Fruit fly (Drosophila melanogaster) whole organism, embryonic: Measurements from ENCODE around the gene CG32137.

Source experiments
- CG11504 ChIP-seq: fragments of 200-800 bp; sonication (Bioruptor generic); optimal IDR thresholded peaks from 3 replicates; lab custom pipeline; 2019; ENCODE audit warnings: missing biosample characterization, mild to moderate bottlenecking, missing genetic modification characterization, moderate library complexity
- CG12219 ChIP-seq: fragments of 200-800 bp; sonication (Bioruptor generic); optimal IDR thresholded peaks from 3 replicates; lab custom pipeline; 2018; ENCODE audit warnings: missing biosample characterization, mild to moderate bottlenecking, missing genetic modification characterization
- CG12299 ChIP-seq: fragments of 200-800 bp; sonication (Bioruptor generic); optimal IDR thresholded peaks from 2 replicates; lab custom pipeline; 2018; ENCODE audit warnings: missing biosample characterization, mild to moderate bottlenecking, missing genetic modification characterization
- CG13296 ChIP-seq: fragments of 200-800 bp; sonication (Bioruptor generic); optimal IDR thresholded peaks from 3 replicates; lab custom pipeline; 2018; ENCODE audit warnings: missing biosample characterization, mild to moderate bottlenecking, missing genetic modification characterization
- CG14667 ChIP-seq: fragments of 200-800 bp; sonication (Bioruptor generic); IDR thresholded peaks from 2 replicates; pipeline ENCODE4 v1.3.6; 2022; ENCODE audit warnings: missing biosample characterization, missing genetic modification characterization
- CG15269 ChIP-seq: fragments of 200-800 bp; sonication (Bioruptor generic); optimal IDR thresholded peaks from 2 replicates; lab custom pipeline; 2018; ENCODE audit warnings: missing biosample characterization, mild to moderate bottlenecking, missing genetic modification characterization, moderate library complexity
- CG15479 ChIP-seq: fragments of 200-800 bp; sonication (Bioruptor generic); optimal IDR thresholded peaks from 3 replicates; lab custom pipeline; 2019; ENCODE audit warnings: missing biosample characterization, mild to moderate bottlenecking, missing genetic modification characterization, moderate library complexity
- CG1602 ChIP-seq: fragments of 200-800 bp; sonication (Bioruptor generic); optimal IDR thresholded peaks from 3 replicates; lab custom pipeline; 2016; ENCODE audit warnings: missing biosample characterization, missing genetic modification characterization
- CG16813 ChIP-seq: fragments of 200-800 bp; sonication (Bioruptor generic); IDR thresholded peaks from 3 replicates; pipeline ENCODE4 v1.3.6; 2022; ENCODE audit warnings: missing biosample characterization, missing genetic modification characterization; ENCODE audit not compliant: partially characterized antibody
- CG18619 ChIP-seq: fragments of 200-800 bp; sonication (Bioruptor generic); optimal IDR thresholded peaks from 3 replicates; lab custom pipeline; 2017; ENCODE audit warnings: missing biosample characterization, mild to moderate bottlenecking, missing genetic modification characterization
- CG3065 ChIP-seq: fragments of 200-800 bp; sonication (Bioruptor generic); optimal IDR thresholded peaks from 2 replicates; lab custom pipeline; 2016; ENCODE audit warnings: missing biosample characterization, missing genetic modification characterization
- CG3281 ChIP-seq: fragments of 200-800 bp; sonication (Bioruptor generic); optimal IDR thresholded peaks from 3 replicates; lab custom pipeline; 2017; ENCODE audit warnings: missing biosample characterization, mild to moderate bottlenecking, missing genetic modification characterization
- CG3847 ChIP-seq: fragments of 200-800 bp; sonication (Bioruptor generic); IDR thresholded peaks from 2 replicates; pipeline ENCODE4 v1.3.6; 2022; ENCODE audit warnings: missing biosample characterization, missing genetic modification characterization
- CG4282 ChIP-seq: fragments of 200-800 bp; sonication (Bioruptor generic); optimal IDR thresholded peaks from 2 replicates; lab custom pipeline; 2016; ENCODE audit warnings: missing biosample characterization, missing genetic modification characterization
- CG4328 ChIP-seq: fragments of 200-800 bp; sonication (Bioruptor generic); optimal IDR thresholded peaks from 3 replicates; lab custom pipeline; 2017; ENCODE audit warnings: missing biosample characterization, missing genetic modification reagents, missing genetic modification characterization
- CG5180 ChIP-seq: fragments of 200-800 bp; sonication (Bioruptor generic); optimal IDR thresholded peaks from 3 replicates; lab custom pipeline; 2017; ENCODE audit warnings: missing biosample characterization, missing genetic modification characterization, mild to moderate bottlenecking, moderate library complexity, missing genetic modification reagents
- CG6272 ChIP-seq: fragments of 200-800 bp; sonication (Bioruptor generic); IDR thresholded peaks from 2 replicates; pipeline ENCODE4 v1.3.6; 2022; ENCODE audit warnings: missing biosample characterization, missing genetic modification characterization
- CG6689 ChIP-seq: fragments of 200-800 bp; sonication (Bioruptor generic); IDR thresholded peaks from 2 replicates; pipeline ENCODE4 v1.3.6; 2022; ENCODE audit warnings: missing biosample characterization, missing genetic modification characterization
- CG6791 ChIP-seq: fragments of 200-800 bp; sonication (Bioruptor generic); IDR thresholded peaks from 3 replicates; pipeline ENCODE4 v1.3.6; 2022; ENCODE audit warnings: missing biosample characterization, missing genetic modification characterization; ENCODE audit not compliant: partially characterized antibody
- CG6813 ChIP-seq: fragments of 200-800 bp; sonication (Bioruptor generic); optimal IDR thresholded peaks from 2 replicates; lab custom pipeline; 2017; ENCODE audit warnings: missing biosample characterization, missing genetic modification characterization, mild to moderate bottlenecking, moderate library complexity, missing genetic modification reagents
- CG7928 ChIP-seq: fragments of 200-800 bp; sonication (Bioruptor generic); optimal IDR thresholded peaks from 2 replicates; lab custom pipeline; 2017; ENCODE audit warnings: missing biosample characterization, mild to moderate bottlenecking, missing genetic modification characterization
- CG7987 ChIP-seq: fragments of 200-800 bp; sonication (Bioruptor generic); optimal IDR thresholded peaks from 2 replicates; lab custom pipeline; 2018; ENCODE audit warnings: missing biosample characterization, mild to moderate bottlenecking, missing genetic modification characterization, moderate library complexity
- CG9876 ChIP-seq: fragments of 200-800 bp; sonication (Bioruptor generic); optimal IDR thresholded peaks from 2 replicates; lab custom pipeline; 2016; ENCODE audit warnings: missing biosample characterization, missing genetic modification characterization
- D19A ChIP-seq: fragments of 200-800 bp; optimal IDR thresholded peaks from 3 replicates; lab custom pipeline; 2019; ENCODE audit warnings: missing biosample characterization, mild to moderate bottlenecking, missing genetic modification characterization, moderate library complexity
- Dbx ChIP-seq: fragments of 200-800 bp; sonication (Bioruptor generic); IDR thresholded peaks from 3 replicates; pipeline ENCODE4 v1.3.6; 2022; ENCODE audit warnings: missing biosample characterization, missing genetic modification characterization
- Hand ChIP-seq: fragments of 200-800 bp; sonication (Bioruptor generic); optimal IDR thresholded peaks from 2 replicates; lab custom pipeline; 2017; ENCODE audit warnings: mild to moderate bottlenecking, missing biosample characterization, missing genetic modification reagents, missing genetic modification characterization
- Hr39 ChIP-seq: fragments of >200 bp; optimal IDR thresholded peaks from 2 replicates; lab custom pipeline; 2017
- Hr51 ChIP-seq, 2 experiments: fragments of 200-800 bp; sonication (Bioruptor generic); optimal IDR thresholded peaks; 2 replicates in 1 of 2; 3 replicates in 1 of 2; lab custom pipeline; 2016 to 2018; ENCODE audit warnings: missing biosample characterization in 2 of 2, missing genetic modification characterization in 2 of 2, mild to moderate bottlenecking in 1 of 2, moderate library complexity in 1 of 2
- Lpt ChIP-seq: fragments of >200 bp; optimal IDR thresholded peaks from 2 replicates; lab custom pipeline; 2018; ENCODE audit warnings: missing biosample characterization, missing genetic modification characterization
- Med ChIP-seq: fragments of 200-800 bp; sonication (Bioruptor generic); peaks from one replicate; lab custom pipeline; 2016; ENCODE audit warnings: missing biosample characterization, missing genetic modification characterization, mild to moderate bottlenecking, inconsistent platforms, moderate library complexity
- Meics ChIP-seq: fragments of 200-800 bp; sonication (Bioruptor generic); optimal IDR thresholded peaks from 2 replicates; lab custom pipeline; 2017; ENCODE audit warnings: missing biosample characterization, mild to moderate bottlenecking, missing genetic modification characterization
- Nf-YB ChIP-seq: fragments of 200-800 bp; sonication (Bioruptor generic); optimal IDR thresholded peaks from 3 replicates; lab custom pipeline; 2019; ENCODE audit warnings: missing biosample characterization, mild to moderate bottlenecking, missing genetic modification characterization, moderate library complexity
- Optix ChIP-seq: fragments of 200-800 bp; sonication (Bioruptor generic); IDR thresholded peaks from 3 replicates; pipeline ENCODE4 v1.3.6; 2022; ENCODE audit warnings: missing biosample characterization, missing genetic modification characterization
- Poxn ChIP-seq: fragments of 200-800 bp; sonication (Bioruptor generic); IDR thresholded peaks from 2 replicates; pipeline ENCODE4 v1.3.6; 2022; ENCODE audit warnings: missing biosample characterization, missing genetic modification characterization
- ase ChIP-seq: fragments of 200-800 bp; sonication (Bioruptor generic); IDR thresholded peaks from 3 replicates; pipeline ENCODE4 v1.3.6; 2022; ENCODE audit warnings: missing biosample characterization, missing genetic modification characterization
- ci ChIP-seq: fragments of 200-800 bp; sonication (Bioruptor generic); IDR thresholded peaks from 3 replicates; pipeline ENCODE4 v1.3.6; 2022; ENCODE audit warnings: missing biosample characterization, missing genetic modification characterization
- dpn ChIP-seq, 2 experiments: fragments of 200-800 bp; sonication (Bioruptor generic); optimal IDR thresholded peaks; 3 replicates each; lab custom pipeline; 2016; ENCODE audit warnings: missing biosample characterization in 2 of 2, missing genetic modification characterization in 2 of 2
- emc ChIP-seq: fragments of 200-800 bp; sonication (Bioruptor generic); optimal IDR thresholded peaks from 2 replicates; lab custom pipeline; 2016; ENCODE audit warnings: missing biosample characterization, missing genetic modification characterization
- eve ChIP-seq, 2 experiments: fragments of >200 bp; optimal IDR thresholded peaks; 2 replicates each; lab custom pipeline; 2017; ENCODE audit warnings: missing biosample characterization in 2 of 2, missing genetic modification characterization in 2 of 2
- gcm ChIP-seq: fragments of 200-800 bp; sonication (Bioruptor generic); optimal IDR thresholded peaks from 2 replicates; lab custom pipeline; 2019; ENCODE audit warnings: missing biosample characterization, mild to moderate bottlenecking, missing genetic modification characterization, moderate library complexity
- kay ChIP-seq: fragments of 200-800 bp; sonication (Bioruptor generic); optimal IDR thresholded peaks from 2 replicates; lab custom pipeline; 2016; ENCODE audit warnings: missing biosample characterization, missing genetic modification characterization
- mirr ChIP-seq: fragments of 200-800 bp; sonication (Bioruptor generic); optimal IDR thresholded peaks from 3 replicates; lab custom pipeline; 2018; ENCODE audit warnings: missing biosample characterization, mild to moderate bottlenecking, missing genetic modification characterization
- pb ChIP-seq: fragments of 200-800 bp; sonication (Bioruptor generic); optimal IDR thresholded peaks from 3 replicates; lab custom pipeline; 2016; ENCODE audit warnings: missing biosample characterization, missing genetic modification characterization
- pita ChIP-seq: fragments of 200-800 bp; sonication (Bioruptor generic); optimal IDR thresholded peaks from 2 replicates; lab custom pipeline; 2017; ENCODE audit warnings: missing biosample characterization, mild to moderate bottlenecking, missing genetic modification characterization
- sens-2 ChIP-seq: fragments of 200-800 bp; sonication (Bioruptor generic); IDR thresholded peaks from 2 replicates; pipeline ENCODE4 v1.3.6; 2022; ENCODE audit warnings: missing biosample characterization, missing genetic modification characterization
- tgo ChIP-seq: fragments of 200-800 bp; sonication (Bioruptor generic); IDR thresholded peaks from 3 replicates; pipeline ENCODE4 v1.3.6; 2022; ENCODE audit warnings: missing biosample characterization, missing genetic modification characterization
- tna ChIP-seq: fragments of 200-800 bp; sonication (Bioruptor generic); IDR thresholded peaks from 2 replicates; pipeline ENCODE4 v1.3.6; 2022; ENCODE audit warnings: missing biosample characterization, missing genetic modification characterization; ENCODE audit not compliant: partially characterized antibody
- trem ChIP-seq: fragments of 200-800 bp; optimal IDR thresholded peaks from 3 replicates; lab custom pipeline; 2019; ENCODE audit warnings: missing biosample characterization, mild to moderate bottlenecking, missing genetic modification characterization, moderate library complexity
- trh ChIP-seq: fragments of 200-800 bp; sonication (Bioruptor generic); optimal IDR thresholded peaks from 2 replicates; lab custom pipeline; 2016; ENCODE audit warnings: missing biosample characterization, missing genetic modification characterization
- ttk ChIP-seq: fragments of 200-800 bp; sonication (Bioruptor generic); IDR thresholded peaks from 2 replicates; pipeline ENCODE4 v2.1.2; 2022; ENCODE audit warnings: missing biosample characterization, missing genetic modification characterization

The CG32137 gene

dm6 chr3L:13903186-13904020 is 35.6 kb upstream of the CG32137 start, which contains the start of gene dysc (continued):
- TF ChIP-seq sens-2, result no peak
- peak; percentile 49 for TF ChIP-seq CG3281 (GFP tag; lab: Kevin White, UChicago)
- no peak for TF ChIP-seq pita (GFP tag; lab: Kevin White, UChicago)
- no peak for TF ChIP-seq dpn (GFP tag; optimal IDR thresholded peaks at IDR 0.05; lab: Kevin White, UChicago)
- no peak for TF ChIP-seq Dbx
- TF ChIP-seq CG5180 (GFP tag; lab: Kevin White, UChicago), result peak; percentile 4
- no peak for TF ChIP-seq CG6272 (GFP tag; lab: Robert Waterston, UW)
- TF ChIP-seq Hr39 (lab: Kevin White, UChicago), result no peak
- peak; percentile 27 for TF ChIP-seq D19A (tag; lab: Kevin White, UChicago)
- TF ChIP-seq CG11504 (tag; lab: Kevin White, UChicago), result peak; percentile 56
- TF ChIP-seq CG7987, result no peak
- TF ChIP-seq CG18619 (GFP tag; lab: Kevin White, UChicago), result peak; percentile 10
- TF ChIP-seq Nf-YB (GFP tag; lab: Kevin White, UChicago), result no peak
- no peak for TF ChIP-seq CG16813 (GFP tag; lab: Robert Waterston, UW)
- peak; percentile 19 for TF ChIP-seq CG4328 (GFP tag; lab: Kevin White, UChicago)
- no peak for TF ChIP-seq Lpt (GFP tag; lab: Kevin White, UChicago)
- TF ChIP-seq Meics (GFP tag; lab: Kevin White, UChicago), result peak; percentile 54
- TF ChIP-seq CG12219 (GFP tag; lab: Kevin White, UChicago), result no peak
- peak; percentile 37; the same call in 1 of the 3 replicates for TF ChIP-seq tgo (GFP tag; lab: Robert Waterston, UW)
- no peak for TF ChIP-seq CG15479 (GFP tag; lab: Kevin White, UChicago)
- TF ChIP-seq Med (GFP tag; lab: Kevin White, UChicago), result peak; percentile 54
- no peak for TF ChIP-seq CG4282 (GFP tag; lab: Kevin White, UChicago)
- TF ChIP-seq CG14667 (GFP tag; lab: Robert Waterston, UW), result no peak
- TF ChIP-seq CG6813 (GFP tag; lab: Kevin White, UChicago), result peak; percentile 4
- no peak for TF ChIP-seq tna (GFP tag; lab: Robert Waterston, UW)
- no peak for TF ChIP-seq emc
- TF ChIP-seq ttk (GFP tag; lab: Robert Waterston, UW), result no peak
- peak; percentile 31; the same call in 1 of the 2 replicates for TF ChIP-seq CG3847
- no peak for TF ChIP-seq CG6791 (GFP tag; lab: Robert Waterston, UW)
- no peak for TF ChIP-seq CG1602 (GFP tag; lab: Kevin White, UChicago)
- TF ChIP-seq gcm, result no peak
- no peak for TF ChIP-seq kay (GFP tag; lab: Kevin White, UChicago)
- no peak for TF ChIP-seq CG7928 (GFP tag; lab: Kevin White, UChicago)
- peak; percentile 73 for TF ChIP-seq CG15269
- TF ChIP-seq trh (GFP tag; lab: Kevin White, UChicago), result no peak
- peak; percentile 72 for TF ChIP-seq Hand (GFP tag; lab: Kevin White, UChicago)
- no peak for TF ChIP-seq mirr
- TF ChIP-seq CG6689 (GFP tag; lab: Robert Waterston, UW), result peak; percentile 23; the same call in 1 of the 2 replicates
- peak; percentile 71 for TF ChIP-seq CG13296 (GFP tag; lab: Kevin White, UChicago)
- TF ChIP-seq CG3065 (GFP tag; lab: Kevin White, UChicago), result no peak
- TF ChIP-seq CG12299 (tag; lab: Kevin White, UChicago), result peak; percentile 69
- TF ChIP-seq Optix (GFP tag; lab: Robert Waterston, UW), result no peak
- TF ChIP-seq eve (GFP tag; optimal IDR thresholded peaks at IDR 0.05; lab: Kevin White, UChicago), result no peak
- TF ChIP-seq ci (GFP tag; lab: Robert Waterston, UW), result no peak
- no peak for TF ChIP-seq Poxn (GFP tag; lab: Robert Waterston, UW)
- no peak for TF ChIP-seq trem (tag; lab: Kevin White, UChicago)
- TF ChIP-seq Hr51 (GFP tag; optimal IDR thresholded peaks at IDR 0.05; lab: Kevin White, UChicago), result peak in 1 of 2 experiments; percentile 64
- no peak for TF ChIP-seq CG9876 (GFP tag; lab: Kevin White, UChicago)
- TF ChIP-seq pb (GFP tag; lab: Kevin White, UChicago), result no peak
- no peak for TF ChIP-seq ase (GFP tag; lab: Robert Waterston, UW)
